Fruit fly (Drosophila melanogaster): Measurements from ENCODE around the gene Apc.

DNA sequence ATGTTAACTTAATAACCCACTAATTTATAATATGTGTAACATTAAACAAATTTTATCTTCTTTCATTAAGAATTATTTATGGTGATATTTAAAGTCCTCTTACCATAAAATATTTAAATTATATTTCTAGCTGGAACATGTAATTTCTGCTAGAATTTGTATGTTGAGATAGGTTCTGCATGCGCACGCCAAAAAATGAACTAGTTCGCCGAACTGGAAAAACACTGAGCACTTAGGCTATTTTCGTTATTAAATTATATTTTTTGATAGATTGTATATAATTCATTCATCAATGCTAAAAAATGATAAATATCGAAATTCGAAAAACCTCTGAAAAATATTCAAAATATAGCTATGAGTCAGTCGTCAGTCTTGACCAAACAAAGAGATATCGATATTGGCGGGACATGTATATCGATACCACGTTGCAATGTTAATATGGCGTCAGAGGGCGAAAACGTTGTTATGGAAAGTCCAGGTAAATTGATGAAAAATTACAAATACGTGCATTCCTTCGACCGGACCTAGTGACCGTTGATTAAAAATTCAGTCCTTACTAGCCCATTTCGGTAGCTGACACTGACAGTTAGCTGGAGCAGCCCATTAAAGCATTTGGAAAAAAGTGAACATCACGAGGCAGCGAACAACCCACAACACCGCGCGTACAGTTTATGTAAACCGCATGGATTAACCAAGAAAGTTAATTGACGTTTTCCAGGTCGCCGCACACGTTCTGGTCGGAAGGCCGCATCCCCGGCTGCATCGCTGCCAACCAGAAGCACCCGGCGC lies 32.7 kb downstream of the Apc start, which contains the start of gene Prp39:
- TF ChIP-seq CTCF (optimal IDR thresholded peaks at IDR 0.05) = no peak
- TF ChIP-seq CG8478 (optimal IDR thresholded peaks at IDR 0.05) = no peak
